Worm (Caenorhabditis elegans) whole organism, late embryonic: ENCODE results near the gene rips-1.
A peak's percentile ranks its signal among the peaks of the same experiment; 100 is the strongest.

ENCODE experiments used
- C08G9.2 ChIP-seq: sonication (generic microtip); optimal IDR thresholded peaks from 2 replicates; lab custom pipeline; 2016; ENCODE audit warnings: mild to moderate bottlenecking, missing genetic modification characterization, moderate library complexity, missing compliant biosample characterization
- F13H6.1 ChIP-seq: sonication (generic microtip); optimal IDR thresholded peaks from 2 replicates; lab custom pipeline; 2016; ENCODE audit warnings: missing genetic modification characterization, missing compliant biosample characterization
- T23F11.4 ChIP-seq: fragments of 200-800 bp; sonication (Bioruptor generic); optimal IDR thresholded peaks from 2 replicates; lab custom pipeline; 2018; ENCODE audit warnings: mild to moderate bottlenecking, missing genetic modification characterization, missing compliant biosample characterization
- Y22D7AL.16 ChIP-seq: sonication (generic microtip); optimal IDR thresholded peaks from 2 replicates; lab custom pipeline; 2016; ENCODE audit warnings: missing genetic modification characterization, missing compliant biosample characterization
- ama-1 ChIP-seq: fragments of 150-350 bp; optimal IDR thresholded peaks from 2 replicates; lab custom pipeline; 2014
- ceh-14 ChIP-seq: sonication (generic microtip); optimal IDR thresholded peaks from 2 replicates; lab custom pipeline; 2016; ENCODE audit warnings: missing genotype, missing genetic modification characterization, missing compliant biosample characterization
- ceh-18 ChIP-seq: sonication (generic microtip); optimal IDR thresholded peaks from 2 replicates; lab custom pipeline; 2016; ENCODE audit warnings: missing genetic modification characterization, missing compliant biosample characterization
- ceh-2 ChIP-seq: sonication (generic microtip); optimal IDR thresholded peaks from 2 replicates; lab custom pipeline; 2016; ENCODE audit warnings: missing genotype, missing genetic modification characterization, missing compliant biosample characterization
- ceh-22 ChIP-seq: sonication (generic microtip); optimal IDR thresholded peaks from 2 replicates; lab custom pipeline; 2017; ENCODE audit warnings: missing biosample characterization, missing genetic modification characterization
- ceh-30 ChIP-seq: fragments of 150-350 bp; optimal IDR thresholded peaks from 2 replicates; lab custom pipeline; 2014; ENCODE audit warnings: missing biosample characterization, missing genetic modification characterization
- ceh-34 ChIP-seq: sonication (generic microtip); optimal IDR thresholded peaks from 2 replicates; lab custom pipeline; 2016; ENCODE audit warnings: mild to moderate bottlenecking, missing genetic modification characterization, missing compliant biosample characterization
- ceh-45 ChIP-seq: fragments of 200-800 bp; sonication (Bioruptor generic); IDR thresholded peaks from 2 replicates; pipeline ENCODE4 v1.3.6; 2022; ENCODE audit warnings: missing genetic modification reagents, missing genetic modification characterization, missing compliant biosample characterization
- dmd-4 ChIP-seq: sonication (generic microtip); optimal IDR thresholded peaks from 2 replicates; lab custom pipeline; 2016; ENCODE audit warnings: borderline replicate concordance, missing genetic modification characterization, missing compliant biosample characterization
- dve-1 ChIP-seq: sonication (generic microtip); optimal IDR thresholded peaks from 2 replicates; lab custom pipeline; 2017; ENCODE audit warnings: antibody characterized with exemption, mild to moderate bottlenecking, missing genetic modification characterization, missing compliant biosample characterization
- elt-2 ChIP-seq: sonication (generic microtip); optimal IDR thresholded peaks from 2 replicates; lab custom pipeline; 2016; ENCODE audit warnings: missing genetic modification reagents, missing genetic modification characterization, missing compliant biosample characterization
- elt-4 ChIP-seq: sonication (generic microtip); optimal IDR thresholded peaks from 2 replicates; lab custom pipeline; 2016; ENCODE audit warnings: missing genetic modification characterization, missing compliant biosample characterization
- ets-4 ChIP-seq: sonication (generic microtip); optimal IDR thresholded peaks from 2 replicates; lab custom pipeline; 2016; ENCODE audit warnings: missing genetic modification characterization, missing compliant biosample characterization
- fax-1 ChIP-seq: sonication (generic microtip); optimal IDR thresholded peaks from 2 replicates; lab custom pipeline; 2016; ENCODE audit warnings: missing genotype, missing genetic modification characterization, missing compliant biosample characterization
- fkh-10 ChIP-seq: fragments of 150-350 bp; optimal IDR thresholded peaks from 2 replicates; lab custom pipeline; 2014; ENCODE audit warnings: missing biosample characterization, missing genetic modification reagents, missing genetic modification characterization
- gmeb-2 ChIP-seq: sonication (generic microtip); optimal IDR thresholded peaks from 2 replicates; lab custom pipeline; 2016; ENCODE audit warnings: missing genetic modification characterization, inconsistent platforms, missing compliant biosample characterization
- hlh-13 ChIP-seq: fragments of 200-800 bp; sonication (Bioruptor generic); optimal IDR thresholded peaks from 2 replicates; lab custom pipeline; 2018; ENCODE audit warnings: mild to moderate bottlenecking, missing genetic modification characterization, missing compliant biosample characterization
- hlh-15 ChIP-seq: sonication (generic microtip); optimal IDR thresholded peaks from 2 replicates; lab custom pipeline; 2016; ENCODE audit warnings: missing genetic modification characterization, missing compliant biosample characterization
- hlh-30 ChIP-seq: sonication (generic microtip); optimal IDR thresholded peaks from 2 replicates; lab custom pipeline; 2017; ENCODE audit warnings: antibody characterized with exemption, missing genetic modification characterization, missing compliant biosample characterization; ENCODE audit not compliant: insufficient read depth
- hlh-6 ChIP-seq: sonication (generic microtip); optimal IDR thresholded peaks from 2 replicates; lab custom pipeline; 2016; ENCODE audit warnings: missing genotype, missing genetic modification characterization, missing compliant biosample characterization
- lim-6 ChIP-seq: sonication (generic microtip); optimal IDR thresholded peaks from 2 replicates; lab custom pipeline; 2016; ENCODE audit warnings: missing genetic modification characterization, missing compliant biosample characterization
- madf-2 ChIP-seq: sonication (generic microtip); optimal IDR thresholded peaks from 2 replicates; lab custom pipeline; 2017; ENCODE audit warnings: missing genetic modification characterization, missing compliant biosample characterization
- nhr-11 ChIP-seq: fragments of 150-350 bp; optimal IDR thresholded peaks from 2 replicates; lab custom pipeline; 2014; ENCODE audit warnings: missing biosample characterization, missing genetic modification characterization
- pag-3 ChIP-seq: sonication (generic microtip); optimal IDR thresholded peaks from 2 replicates; lab custom pipeline; 2016; ENCODE audit warnings: missing compliant biosample characterization, missing genetic modification characterization, borderline replicate concordance
- pax-1 ChIP-seq: fragments of 150-350 bp; optimal IDR thresholded peaks from 2 replicates; lab custom pipeline; 2014; ENCODE audit warnings: missing biosample characterization, missing genetic modification characterization
- pha-2 ChIP-seq: sonication (generic microtip); optimal IDR thresholded peaks from 2 replicates; lab custom pipeline; 2017; ENCODE audit warnings: mild to moderate bottlenecking, missing genetic modification characterization, missing compliant biosample characterization
- pros-1 ChIP-seq: fragments of 150-350 bp; optimal IDR thresholded peaks from 2 replicates; lab custom pipeline; 2014; ENCODE audit warnings: missing biosample characterization, missing genetic modification reagents, missing genetic modification characterization
- ttx-3 ChIP-seq: sonication (generic microtip); optimal IDR thresholded peaks from 2 replicates; lab custom pipeline; 2016; ENCODE audit warnings: missing genetic modification reagents, missing genetic modification characterization, missing compliant biosample characterization
- unc-3 ChIP-seq, 2 experiments: fragments of 200-800 bp in 1 of 2; sonication (Bioruptor generic) in 1 of 2; sonication (generic microtip) in 1 of 2; conservative IDR thresholded peaks in 1 of 2; optimal IDR thresholded peaks in 1 of 2; 2 replicates each; pipeline versions ENCODE4 v1.3.6 to Lab custom; 2016 to 2022; ENCODE audit warnings: missing compliant biosample characterization in 2 of 2, missing genetic modification characterization in 2 of 2, missing genetic modification reagents in 1 of 2
- unc-42 ChIP-seq: sonication (generic microtip); optimal IDR thresholded peaks from 2 replicates; lab custom pipeline; 2016; ENCODE audit warnings: missing genotype, missing genetic modification characterization, missing compliant biosample characterization
- zip-5 ChIP-seq: sonication (generic microtip); optimal IDR thresholded peaks from 2 replicates; lab custom pipeline; 2016; ENCODE audit warnings: missing genetic modification characterization, missing compliant biosample characterization

rips-1 gene

ce11 chrV:3771437-3772256, at the start of gene rips-1, which contains the start of gene R08E5.1:
Gene rips-1, plus strand, starts transcription at chrV:3772021.
Gene R08E5.1, minus strand, starts transcription at chrV:3771518.
- TF ChIP-seq hlh-15 (tag; lab: Kevin White, UChicago), result no peak
- TF ChIP-seq hlh-13, result no peak
- no peak for TF ChIP-seq dmd-4 (tag; lab: Kevin White, UChicago)
- TF ChIP-seq ama-1 (lab: Kevin White, UChicago), result no peak
- no peak for TF ChIP-seq nhr-11
- no peak for TF ChIP-seq fkh-10 (GFP tag; lab: Kevin White, UChicago)
- TF ChIP-seq hlh-6 (tag; lab: Kevin White, UChicago), result no peak
- TF ChIP-seq madf-2 (tag; lab: Kevin White, UChicago), result no peak
- no peak for TF ChIP-seq pax-1
- TF ChIP-seq fax-1 (tag; lab: Kevin White, UChicago), result no peak
- TF ChIP-seq Y22D7AL.16 (tag; lab: Kevin White, UChicago), result no peak
- TF ChIP-seq elt-4 (tag; lab: Kevin White, UChicago), result no peak
- no peak for TF ChIP-seq pros-1 (tag; lab: Kevin White, UChicago)
- no peak for TF ChIP-seq zip-5 (tag; lab: Kevin White, UChicago)
- TF ChIP-seq pag-3 (tag; lab: Kevin White, UChicago), result no peak
- no peak for TF ChIP-seq lim-6 (tag; lab: Kevin White, UChicago)
- TF ChIP-seq, all 69 proteins: peak for 0

ce11 chrV:3724772-3725171, 47.0 kb upstream of the rips-1 start, which contains the start of gene str-30:
Gene str-30, plus strand, starts transcription at chrV:3725072.
- no peak for TF ChIP-seq C08G9.2
- no peak for TF ChIP-seq F13H6.1 (tag; lab: Kevin White, UChicago)
- TF ChIP-seq gmeb-2, result no peak
- no peak for TF ChIP-seq hlh-15 (tag; lab: Kevin White, UChicago)
- no peak for TF ChIP-seq ceh-34 (tag; lab: Kevin White, UChicago)
- TF ChIP-seq unc-3 (GFP tag; conservative IDR thresholded peaks at IDR 0.05; lab: Robert Waterston, UW), result no peak
- no peak for TF ChIP-seq unc-3 (tag; optimal IDR thresholded peaks at IDR 0.05; lab: Kevin White, UChicago)
- TF ChIP-seq ttx-3 (tag; lab: Kevin White, UChicago), result no peak
- TF ChIP-seq hlh-30 (tag; lab: Kevin White, UChicago), result no peak
- no peak for TF ChIP-seq ceh-18 (tag; lab: Kevin White, UChicago)
- TF ChIP-seq pha-2 (tag; lab: Kevin White, UChicago), result no peak
- no peak for TF ChIP-seq ama-1 (lab: Kevin White, UChicago)
- TF ChIP-seq dve-1 (tag; lab: Kevin White, UChicago), result no peak
- no peak for TF ChIP-seq T23F11.4 (GFP tag; lab: Kevin White, UChicago)
- TF ChIP-seq ets-4, result no peak
- no peak for TF ChIP-seq ceh-45 (GFP tag; lab: Robert Waterston, UW)
- TF ChIP-seq, all 69 proteins: peak for 0

ce11 chrV:3738409-3738808, 33.4 kb upstream of the rips-1 start:
- TF ChIP-seq unc-42 (peak; percentile 9), ceh-14 (tag; lab: Kevin White, UChicago) (no peak)

- TF ChIP-seq ceh-2 (no peak), elt-2 (tag; lab: Kevin White, UChicago) (no peak), ceh-30 (no peak), ceh-22 (no peak), elt-4 (tag; lab: Kevin White, UChicago) (no peak), ama-1 (lab: Kevin White, UChicago) (no peak)
Observed at ce11 chrV:3739302-3739701, 32.5 kb upstream of the rips-1 start, which contains the start of gene hpo-36. Gene hpo-36, minus strand, starts transcription at chrV:3739402.
